Fruit fly (Drosophila melanogaster) whole organism, wandering third instar larva: Measurements from ENCODE around the gene RhoGEF64C.
A peak's percentile ranks its signal among the peaks of the same experiment; 100 is the strongest.

Experiments used
- Abd-B ChIP-seq: fragments of >200 bp; optimal IDR thresholded peaks from 2 replicates; lab custom pipeline; 2017; ENCODE audit warnings: missing biosample characterization, missing genetic modification characterization
- CG32264 ChIP-seq: fragments of 200-800 bp; sonication (Bioruptor generic); optimal IDR thresholded peaks from 2 replicates; lab custom pipeline; 2016; ENCODE audit warnings: missing biosample characterization, missing genetic modification characterization
- CG9705 ChIP-seq: fragments of 200-800 bp; sonication (Bioruptor generic); optimal IDR thresholded peaks from 2 replicates; lab custom pipeline; 2018; ENCODE audit warnings: missing biosample characterization, mild to moderate bottlenecking, missing genetic modification characterization
- CrebA ChIP-seq: fragments of 200-800 bp; sonication (Bioruptor generic); optimal IDR thresholded peaks from 2 replicates; lab custom pipeline; 2016; ENCODE audit warnings: missing biosample characterization, mild to moderate bottlenecking, missing genetic modification characterization, borderline replicate concordance
- Dfd ChIP-seq: fragments of >200 bp; optimal IDR thresholded peaks from 2 replicates; lab custom pipeline; 2017; ENCODE audit warnings: missing biosample characterization, missing genetic modification characterization
- Dif ChIP-seq: fragments of 200-275, 200-300 bp; sonication (Bioruptor generic); optimal IDR thresholded peaks from 2 replicates; lab custom pipeline; 2018; ENCODE audit warnings: missing biosample characterization, missing genetic modification characterization; ENCODE audit not compliant: partially characterized antibody
- GATAd ChIP-seq: sonication (Bioruptor generic); optimal IDR thresholded peaks from 2 replicates; lab custom pipeline; 2016; ENCODE audit warnings: missing biosample characterization, missing genetic modification characterization
- HLH106 ChIP-seq: fragments of 200-800 bp; optimal IDR thresholded peaks from 3 replicates; lab custom pipeline; 2019; ENCODE audit warnings: missing biosample characterization, mild to moderate bottlenecking, missing genetic modification characterization, moderate library complexity
- Hnf4 ChIP-seq: fragments of 200-800 bp; sonication (Bioruptor generic); optimal IDR thresholded peaks from 2 replicates; lab custom pipeline; 2016; ENCODE audit warnings: missing biosample characterization, mild to moderate bottlenecking, missing genetic modification characterization
- Hr78 ChIP-seq: fragments of >200 bp; optimal IDR thresholded peaks from 2 replicates; lab custom pipeline; 2017; ENCODE audit warnings: missing biosample characterization, missing genetic modification characterization
- Hr83 ChIP-seq: fragments of 200-300 bp; sonication (Bioruptor generic); optimal IDR thresholded peaks from 2 replicates; lab custom pipeline; 2016; ENCODE audit warnings: missing biosample characterization, mild to moderate bottlenecking, missing genetic modification characterization, moderate library complexity; ENCODE audit not compliant: poor library complexity, severe bottlenecking
- Jra ChIP-seq: sonication (Bioruptor generic); optimal IDR thresholded peaks from 2 replicates; lab custom pipeline; 2016; ENCODE audit warnings: missing biosample characterization, missing genetic modification characterization
- Mio ChIP-seq: sonication (Bioruptor generic); optimal IDR thresholded peaks from 2 replicates; lab custom pipeline; 2016; ENCODE audit warnings: missing biosample characterization, missing genetic modification characterization
- Myc ChIP-seq: fragments of >200 bp; optimal IDR thresholded peaks from 2 replicates; lab custom pipeline; 2017
- N ChIP-seq: fragments of >200 bp; optimal IDR thresholded peaks from 2 replicates; lab custom pipeline; 2018; ENCODE audit warnings: missing biosample characterization, missing external identifiers, missing genetic modification characterization
- OdsH ChIP-seq: fragments of 200-800 bp; sonication (Bioruptor generic); optimal IDR thresholded peaks from 2 replicates; lab custom pipeline; 2016; ENCODE audit warnings: missing biosample characterization, mild to moderate bottlenecking, missing genetic modification characterization
- Rel ChIP-seq, 2 experiments: fragments of 200-800 bp; sonication (Bioruptor generic) in 1 of 2; optimal IDR thresholded peaks; 2 replicates in 1 of 2; 3 replicates in 1 of 2; lab custom pipeline; 2016 to 2019; ENCODE audit warnings: mild to moderate bottlenecking in 2 of 2, missing biosample characterization in 2 of 2, missing genetic modification characterization in 2 of 2, moderate library complexity in 1 of 2
- Sp1 ChIP-seq: fragments of 200-800 bp; sonication (Bioruptor generic); optimal IDR thresholded peaks from 3 replicates; lab custom pipeline; 2019; ENCODE audit warnings: missing biosample characterization, mild to moderate bottlenecking, missing genetic modification characterization, moderate library complexity
- Vsx2 ChIP-seq: fragments of 200-300, 225-300 bp; sonication (Bioruptor generic); optimal IDR thresholded peaks from 2 replicates; lab custom pipeline; 2018; ENCODE audit warnings: missing biosample characterization, missing genetic modification characterization; ENCODE audit not compliant: partially characterized antibody
- br ChIP-seq: fragments of 200-800 bp; sonication (Bioruptor generic); optimal IDR thresholded peaks from 2 replicates; lab custom pipeline; 2016; ENCODE audit warnings: missing biosample characterization, missing genetic modification characterization
- brk ChIP-seq: fragments of 200-800 bp; sonication (Bioruptor generic); optimal IDR thresholded peaks from 2 replicates; lab custom pipeline; 2016; ENCODE audit warnings: missing biosample characterization, mild to moderate bottlenecking, missing genetic modification characterization
- dl ChIP-seq, 2 experiments: fragments of 175-275, 200-275 bp in 1 of 2; fragments of 200-275 bp in 1 of 2; sonication (Bioruptor generic); optimal IDR thresholded peaks; lab custom pipeline; 2018; ENCODE audit warnings: mild to moderate bottlenecking in 2 of 2, missing biosample characterization in 2 of 2, missing genetic modification characterization in 2 of 2, moderate library complexity in 2 of 2; ENCODE audit not compliant: partially characterized antibody in 2 of 2, insufficient read depth in 1 of 2
- dsf ChIP-seq: sonication (Bioruptor generic); optimal IDR thresholded peaks from 2 replicates; lab custom pipeline; 2016; ENCODE audit warnings: missing biosample characterization, missing genetic modification characterization, borderline replicate concordance
- ey ChIP-seq: fragments of 200-800 bp; sonication (Bioruptor generic); optimal IDR thresholded peaks from 2 replicates; lab custom pipeline; 2016; ENCODE audit warnings: missing biosample characterization, missing genetic modification characterization
- foxo ChIP-seq, 2 experiments: fragments of 200-800 bp; sonication (Bioruptor generic); optimal IDR thresholded peaks; 2 replicates in 1 of 2; 3 replicates in 1 of 2; lab custom pipeline; 2016 to 2017; ENCODE audit warnings: missing biosample characterization in 2 of 2, missing genetic modification characterization in 2 of 2
- fru ChIP-seq: fragments of 200-800 bp; sonication (Bioruptor generic); optimal IDR thresholded peaks from 3 replicates; lab custom pipeline; 2016; ENCODE audit warnings: missing biosample characterization, mild to moderate bottlenecking, missing genetic modification characterization
- h ChIP-seq: fragments of 200-800 bp; sonication (Bioruptor generic); optimal IDR thresholded peaks from 3 replicates; lab custom pipeline; 2016; ENCODE audit warnings: missing biosample characterization, mild to moderate bottlenecking, missing genetic modification characterization
- jim ChIP-seq: fragments of 175-275, 200-325 bp; sonication (Bioruptor generic); optimal IDR thresholded peaks from 2 replicates; lab custom pipeline; 2016; ENCODE audit warnings: missing biosample characterization, mild to moderate bottlenecking, missing genetic modification characterization
- lola ChIP-seq: fragments of >200 bp; optimal IDR thresholded peaks from 2 replicates; lab custom pipeline; 2017; ENCODE audit warnings: missing biosample characterization, missing genetic modification characterization
- pan ChIP-seq: fragments of >200 bp; optimal IDR thresholded peaks from 2 replicates; lab custom pipeline; 2017
- psq ChIP-seq: fragments of 200-800 bp; sonication (Bioruptor generic); optimal IDR thresholded peaks from 3 replicates; lab custom pipeline; 2017; ENCODE audit warnings: missing biosample characterization, mild to moderate bottlenecking, missing genetic modification characterization, moderate library complexity
- rgr ChIP-seq: fragments of 200-800 bp; sonication (Bioruptor generic); optimal IDR thresholded peaks from 3 replicates; lab custom pipeline; 2016; ENCODE audit warnings: missing biosample characterization, mild to moderate bottlenecking, missing genetic modification characterization
- sage ChIP-seq: fragments of 200-800 bp; sonication (Bioruptor generic); optimal IDR thresholded peaks from 2 replicates; lab custom pipeline; 2016; ENCODE audit warnings: missing biosample characterization, mild to moderate bottlenecking, missing genetic modification characterization
- sv ChIP-seq: fragments of 200-800 bp; sonication (Bioruptor generic); optimal IDR thresholded peaks from 3 replicates; lab custom pipeline; 2016; ENCODE audit warnings: missing biosample characterization, missing genetic modification characterization
- tai ChIP-seq: sonication (Bioruptor generic); optimal IDR thresholded peaks from 2 replicates; lab custom pipeline; 2016; ENCODE audit warnings: missing biosample characterization, missing genetic modification characterization
- usp ChIP-seq: fragments of >200 bp; optimal IDR thresholded peaks from 2 replicates; lab custom pipeline; 2017; ENCODE audit warnings: missing biosample characterization, missing genetic modification characterization
- woc ChIP-seq: sonication (Bioruptor generic); optimal IDR thresholded peaks from 2 replicates; lab custom pipeline; 2016; ENCODE audit warnings: missing biosample characterization, mild to moderate bottlenecking, missing genetic modification characterization

The RhoGEF64C gene

DNA sequence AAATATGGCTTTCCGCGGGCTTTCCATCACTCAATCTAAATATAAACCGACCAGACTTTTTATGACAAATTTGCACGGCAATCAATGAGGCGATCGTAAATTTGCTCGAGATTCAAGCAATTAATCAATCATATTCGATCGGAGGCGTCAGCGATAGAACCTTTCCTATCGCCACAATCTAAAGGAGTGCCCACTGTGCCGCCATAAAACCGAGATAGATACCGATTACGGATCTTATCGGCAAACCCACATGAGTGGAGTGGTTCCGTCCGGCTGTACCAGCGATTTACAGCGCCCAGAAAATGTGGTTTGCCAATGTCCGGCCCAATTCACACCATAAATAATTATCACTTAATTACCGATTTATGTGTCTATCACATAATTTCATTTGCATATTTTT is 6.0 kb upstream of the RhoGEF64C start:
- no peak for TF ChIP-seq ey (GFP tag; lab: Kevin White, UChicago)
- TF ChIP-seq N = no peak
- no peak for TF ChIP-seq GATAd
- TF ChIP-seq brk (GFP tag; lab: Kevin White, UChicago) = no peak

dm6 chr3L:4687133-4687532 is 5.5 kb upstream of the RhoGEF64C start, which contains the start of gene axo:
Gene axo (minus strand): TSS chr3L:4687317.
- no peak for TF ChIP-seq Rel (GFP tag; optimal IDR thresholded peaks at IDR 0.05; lab: Kevin White, UChicago)
- TF ChIP-seq Rel (tag; optimal IDR thresholded peaks at IDR 0.05; lab: Kevin White, UChicago) = peak; percentile 11
- no peak for TF ChIP-seq Sp1
- no peak for TF ChIP-seq pan (lab: Kevin White, UChicago)
- TF ChIP-seq woc (GFP tag; lab: Kevin White, UChicago) = no peak
- TF ChIP-seq lola (GFP tag; lab: Kevin White, UChicago) = no peak
- TF ChIP-seq foxo (GFP tag; optimal IDR thresholded peaks at IDR 0.05; lab: Kevin White, UChicago) = no peak
- TF ChIP-seq CrebA (GFP tag; lab: Kevin White, UChicago) = no peak
- TF ChIP-seq Mio (GFP tag; lab: Kevin White, UChicago) = no peak

dm6 chr3L:4688674-4689073 is 3.9 kb upstream of the RhoGEF64C start, which contains the start of gene CG7514:
Gene CG7514 (minus strand): TSS chr3L:4688774.
- TF ChIP-seq lola (GFP tag; lab: Kevin White, UChicago) (no peak), tai (GFP tag; lab: Kevin White, UChicago) (no peak), Hr83 (no peak), psq (GFP tag; lab: Kevin White, UChicago) (no peak), br (GFP tag; lab: Kevin White, UChicago) (no peak), foxo (GFP tag; optimal IDR thresholded peaks at IDR 0.05; lab: Kevin White, UChicago) (no peak), Jra (GFP tag; lab: Kevin White, UChicago) (no peak), Dif (GFP tag; lab: Kevin White, UChicago) (no peak), sage (GFP tag; lab: Kevin White, UChicago) (no peak), CrebA (GFP tag; lab: Kevin White, UChicago) (no peak), sv (no peak), OdsH (no peak), woc (GFP tag; lab: Kevin White, UChicago) (no peak), CG32264 (GFP tag; lab: Kevin White, UChicago) (no peak)

- TF ChIP-seq brk (GFP tag; lab: Kevin White, UChicago) (no peak), Vsx2 (GFP tag; lab: Kevin White, UChicago) (no peak)
These were observed 2.6 kb upstream of the RhoGEF64C start, which contains the start of gene CG18418 for dm6 chr3L:4689970-4690369. Gene CG18418 (minus strand): TSS chr3L:4690070.

dm6 chr3L:4690698-4691097 is 1.9 kb upstream of the RhoGEF64C start:
- no peak for TF ChIP-seq Hr78 (GFP tag; lab: Kevin White, UChicago)
- no peak for TF ChIP-seq brk (GFP tag; lab: Kevin White, UChicago)
- TF ChIP-seq dsf (GFP tag; lab: Kevin White, UChicago) = no peak
- no peak for TF ChIP-seq pan (lab: Kevin White, UChicago)
- TF ChIP-seq lola (GFP tag; lab: Kevin White, UChicago) = no peak
- TF ChIP-seq HLH106 (tag; lab: Kevin White, UChicago) = peak; percentile 27
- TF ChIP-seq psq (GFP tag; lab: Kevin White, UChicago) = no peak
- TF ChIP-seq CG9705 = no peak
- TF ChIP-seq tai (GFP tag; lab: Kevin White, UChicago) = peak; percentile 50
- no peak for TF ChIP-seq Jra (GFP tag; lab: Kevin White, UChicago)
- no peak for TF ChIP-seq usp (GFP tag; lab: Kevin White, UChicago)
- no peak for TF ChIP-seq jim (GFP tag; lab: Kevin White, UChicago)
- peak in 1 of 2 experiments; percentile 20 for TF ChIP-seq foxo (GFP tag; optimal IDR thresholded peaks at IDR 0.05; lab: Kevin White, UChicago)
- no peak for TF ChIP-seq sv
- no peak for TF ChIP-seq Vsx2 (GFP tag; lab: Kevin White, UChicago)
- peak; percentile 4 for TF ChIP-seq br (GFP tag; lab: Kevin White, UChicago)
- TF ChIP-seq Dif (GFP tag; lab: Kevin White, UChicago) = no peak
- peak; percentile 23 for TF ChIP-seq rgr (GFP tag; lab: Kevin White, UChicago)
- TF ChIP-seq Dfd = no peak
- TF ChIP-seq OdsH = peak; percentile 3
- TF ChIP-seq dl (GFP tag; optimal IDR thresholded peaks at IDR 0.05; lab: Kevin White, UChicago; ENCODE audit: insufficient read depth in 1 of 2, partially characterized antibody in 2 of 2) = no peak
- peak; percentile 4 for TF ChIP-seq woc (GFP tag; lab: Kevin White, UChicago)
- TF ChIP-seq N = no peak
- TF ChIP-seq GATAd = no peak
- no peak for TF ChIP-seq CrebA (GFP tag; lab: Kevin White, UChicago)
- peak; percentile 14 for TF ChIP-seq Hnf4 (GFP tag; lab: Kevin White, UChicago)
- no peak for TF ChIP-seq CG32264 (GFP tag; lab: Kevin White, UChicago)
- no peak for TF ChIP-seq Sp1
- TF ChIP-seq sage (GFP tag; lab: Kevin White, UChicago) = no peak
- no peak for TF ChIP-seq Rel (GFP tag; optimal IDR thresholded peaks at IDR 0.05; lab: Kevin White, UChicago)
- no peak for TF ChIP-seq Rel (tag; optimal IDR thresholded peaks at IDR 0.05; lab: Kevin White, UChicago)
- TF ChIP-seq Mio (GFP tag; lab: Kevin White, UChicago) = no peak
- no peak for TF ChIP-seq fru (GFP tag; lab: Kevin White, UChicago)
- TF ChIP-seq h (GFP tag; lab: Kevin White, UChicago) = peak; percentile 15
- peak; percentile 18 for TF ChIP-seq ey (GFP tag; lab: Kevin White, UChicago)
- TF ChIP-seq Abd-B (GFP tag; lab: Kevin White, UChicago) = no peak
- TF ChIP-seq Hr83 = no peak
- peak; percentile 35 for TF ChIP-seq Myc (lab: Kevin White, UChicago)
